Worm (Caenorhabditis elegans): Measurements from ENCODE around the gene asp-6.
A peak's percentile ranks its signal among the peaks of the same experiment; 100 is the strongest.

DNA sequence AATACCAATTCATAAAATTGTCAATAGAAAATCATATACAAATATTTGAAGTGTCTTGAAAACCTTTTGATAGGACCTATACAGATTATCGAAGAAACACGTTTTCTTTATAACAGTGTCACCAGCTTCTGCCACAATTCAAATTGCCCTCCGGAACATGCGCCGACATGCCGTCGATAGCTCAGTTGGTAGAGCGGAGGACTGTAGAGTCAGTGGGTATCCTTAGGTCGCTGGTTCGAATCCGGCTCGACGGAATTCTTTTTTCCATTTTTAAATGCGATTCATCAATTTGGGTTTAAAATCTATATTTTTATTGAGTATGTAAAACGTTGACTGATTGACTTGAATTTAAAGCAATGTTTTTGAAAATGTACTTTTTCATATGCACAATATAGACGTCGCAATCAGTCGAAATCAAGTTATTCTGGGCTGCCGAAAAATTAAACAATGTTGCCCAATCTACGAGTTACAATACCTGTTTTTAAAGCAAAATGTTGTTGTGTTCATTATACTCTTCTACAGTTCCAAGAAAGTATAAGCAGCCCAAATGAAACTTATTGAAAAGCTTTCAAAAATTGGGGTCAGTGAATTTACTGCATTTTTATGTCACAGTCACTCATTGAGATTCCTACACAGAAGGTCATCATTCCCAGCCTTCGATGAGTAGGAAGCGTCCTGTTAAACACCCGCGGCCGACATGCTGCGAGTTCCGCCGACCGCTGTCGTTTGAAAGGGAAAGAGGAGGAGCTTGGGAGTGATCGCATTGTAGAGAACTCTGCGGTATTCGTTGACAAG is 21.2 kb downstream of the asp-6 start:
- TF ChIP-seq ama-1 (optimal IDR thresholded peaks at IDR 0.05) = peak; percentile 95
- peak; percentile 14 for TF ChIP-seq tbx-2 (tag; optimal IDR thresholded peaks at IDR 0.05)
- TF ChIP-seq ceh-28 (tag; optimal IDR thresholded peaks at IDR 0.05) = peak; percentile 69
- peak; percentile 25 for TF ChIP-seq jun-1 (tag; optimal IDR thresholded peaks at IDR 0.05)
- no peak for TF ChIP-seq aly-2 (tag; optimal IDR thresholded peaks at IDR 0.05)
- TF ChIP-seq elt-2 (tag; optimal IDR thresholded peaks at IDR 0.05) = peak; percentile 66
- TF ChIP-seq zag-1 (tag; optimal IDR thresholded peaks at IDR 0.05) = no peak
- TF ChIP-seq snpc-4 (tag; optimal IDR thresholded peaks at IDR 0.05) = peak; percentile 99
- TF ChIP-seq fkh-10 (GFP tag; optimal IDR thresholded peaks at IDR 0.05) = no peak
- peak; percentile 78 for TF ChIP-seq nhr-77 (tag; optimal IDR thresholded peaks at IDR 0.05)
- no peak for TF ChIP-seq unc-39 (tag; optimal IDR thresholded peaks at IDR 0.05)
- peak in 1 of 3 experiments; percentile 68 for TF ChIP-seq elt-3 (tag; optimal IDR thresholded peaks at IDR 0.05)
- peak; percentile 82 for TF ChIP-seq pqm-1 (tag; optimal IDR thresholded peaks at IDR 0.05)
